Fruit fly (Drosophila melanogaster) whole organism, adult: ENCODE results near the gene Hsp22.

Source experiments
- CG12768 ChIP-seq: fragments of 200-800 bp; sonication (Bioruptor generic); optimal IDR thresholded peaks from 2 replicates; lab custom pipeline; 2017; ENCODE audit warnings: missing biosample characterization, missing genetic modification characterization, mild to moderate bottlenecking, moderate library complexity, missing genetic modification reagents
- CG14711 ChIP-seq: fragments of 200-800 bp; sonication (Bioruptor generic); optimal IDR thresholded peaks from 2 replicates; lab custom pipeline; 2018; ENCODE audit warnings: missing biosample characterization, mild to moderate bottlenecking, missing genetic modification characterization, moderate library complexity
- CG1620 ChIP-seq: fragments of 200-800 bp; sonication (Bioruptor generic); optimal IDR thresholded peaks from 2 replicates; lab custom pipeline; 2016; ENCODE audit warnings: missing biosample characterization, missing genetic modification characterization
- CG5204 ChIP-seq: fragments of 200-800 bp; sonication (Bioruptor generic); optimal IDR thresholded peaks from 2 replicates; lab custom pipeline; 2016; ENCODE audit warnings: missing biosample characterization, missing genetic modification characterization
- CG7101 ChIP-seq: fragments of 200-800 bp; sonication (Bioruptor generic); optimal IDR thresholded peaks from 2 replicates; lab custom pipeline; 2018; ENCODE audit warnings: missing biosample characterization, mild to moderate bottlenecking, missing genetic modification characterization, moderate library complexity
- Hr96 ChIP-seq: fragments of 200-800 bp; sonication (Bioruptor generic); optimal IDR thresholded peaks from 2 replicates; lab custom pipeline; 2016; ENCODE audit warnings: missing biosample characterization, missing genetic modification characterization
- Mnt ChIP-seq: fragments of 200-800 bp; sonication (Bioruptor generic); optimal IDR thresholded peaks from 2 replicates; lab custom pipeline; 2016; ENCODE audit warnings: missing biosample characterization, mild to moderate bottlenecking, missing genetic modification characterization
- bab1 ChIP-seq: fragments of 200-800 bp; sonication (Bioruptor generic); optimal IDR thresholded peaks from 3 replicates; lab custom pipeline; 2019; ENCODE audit warnings: missing biosample characterization, mild to moderate bottlenecking, missing genetic modification characterization, moderate library complexity
- cic ChIP-seq: fragments of 200-800 bp; sonication (Bioruptor generic); optimal IDR thresholded peaks from 2 replicates; lab custom pipeline; 2017; ENCODE audit warnings: missing biosample characterization, mild to moderate bottlenecking, missing genetic modification characterization, moderate library complexity
- ovo ChIP-seq: fragments of 200-800 bp; sonication (Bioruptor generic); optimal IDR thresholded peaks from 2 replicates; lab custom pipeline; 2016; ENCODE audit warnings: missing biosample characterization, missing genetic modification characterization
- toe ChIP-seq: fragments of 200-800 bp; sonication (Bioruptor generic); optimal IDR thresholded peaks from 2 replicates; lab custom pipeline; 2016; ENCODE audit warnings: missing biosample characterization, missing genetic modification characterization

DNA sequence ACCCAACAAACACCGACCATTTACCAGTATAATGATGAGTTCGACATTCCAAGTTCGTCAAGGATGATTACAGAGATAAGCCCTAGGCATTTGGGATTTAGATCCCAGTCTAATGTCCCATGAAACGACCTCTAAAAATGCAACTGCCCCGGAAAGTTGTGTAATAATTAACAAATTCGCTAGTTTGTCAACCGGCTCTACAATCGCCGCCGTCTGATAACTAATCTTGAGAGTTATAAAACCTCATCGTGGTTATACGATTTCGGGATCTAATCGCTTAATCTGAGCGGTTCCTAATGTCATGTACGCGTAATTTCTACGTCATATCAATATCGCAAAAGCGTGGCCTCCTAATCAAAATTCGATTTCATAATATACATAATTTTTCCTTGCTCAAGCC is 17.2 kb upstream of the Hsp22 start:
- TF ChIP-seq ovo (GFP tag; lab: Kevin White, UChicago) (no peak), cic (peak; percentile 57), bab1 (GFP tag; lab: Kevin White, UChicago) (no peak), toe (no peak), CG5204 (no peak), CG12768 (GFP tag; lab: Kevin White, UChicago) (no peak), CG1620 (GFP tag; lab: Kevin White, UChicago) (no peak), Mnt (peak; percentile 3), CG7101 (tag; lab: Kevin White, UChicago) (no peak), Hr96 (GFP tag; lab: Kevin White, UChicago) (no peak), CG14711 (tag; lab: Kevin White, UChicago) (no peak)
